Fruit fly (Drosophila melanogaster): ENCODE results near the gene Septin2.

DNA sequence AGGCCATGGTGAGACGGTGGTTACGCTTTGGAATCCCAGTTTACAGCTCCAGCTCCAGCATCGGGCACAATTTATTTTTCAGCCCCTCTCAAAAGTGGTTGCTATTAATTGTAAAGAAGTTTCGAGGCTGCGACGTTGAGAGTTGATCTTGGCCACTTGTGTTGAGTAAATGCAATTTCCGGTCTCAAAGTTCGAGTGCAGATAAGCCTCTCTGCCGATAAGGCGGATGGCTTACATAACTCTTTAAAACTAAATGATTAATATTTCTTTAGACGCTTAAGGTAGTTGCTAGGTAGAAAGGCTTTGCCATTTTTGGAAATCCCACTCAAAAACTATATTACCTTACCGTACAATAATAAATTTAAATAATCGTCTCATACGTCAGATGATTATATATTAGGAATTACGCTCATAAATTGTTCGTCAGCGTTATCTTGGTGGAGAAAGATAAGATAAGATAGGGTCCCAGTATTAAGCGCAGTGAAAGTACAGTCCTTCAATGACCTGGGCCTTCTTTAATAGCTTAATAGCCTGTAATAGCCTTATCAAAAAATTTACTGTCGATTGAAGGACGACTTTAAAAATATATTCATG lies 17.5 kb upstream of the Septin2 start:
- TF ChIP-seq CG34406 (GFP tag; optimal IDR thresholded peaks at IDR 0.05) (no peak), Eip93F (GFP tag; optimal IDR thresholded peaks at IDR 0.05) (no peak), CG8319 (GFP tag; optimal IDR thresholded peaks at IDR 0.05) (no peak), CG6276 (GFP tag; optimal IDR thresholded peaks at IDR 0.05) (no peak), cyc (GFP tag; optimal IDR thresholded peaks at IDR 0.05) (no peak), CG31627 (GFP tag; optimal IDR thresholded peaks at IDR 0.05) (no peak)
